Fruit fly (Drosophila melanogaster): ENCODE data around the gene comt.

Gene comt

dm6 chrX:13281244-13281877, 22.5 kb downstream of the comt start:
- TF ChIP-seq ovo (GFP tag; optimal IDR thresholded peaks at IDR 0.05): peak; percentile 33
- peak; percentile 73 for TF ChIP-seq pad (GFP tag; optimal IDR thresholded peaks at IDR 0.05)
- no peak for TF ChIP-seq Mnt (GFP tag; optimal IDR thresholded peaks at IDR 0.05)
- TF ChIP-seq Crg-1 (GFP tag; optimal IDR thresholded peaks at IDR 0.05): no peak

dm6 chrX:13282717-13283116, 23.9 kb downstream of the comt start:
- TF ChIP-seq kay (GFP tag; ENCODE audit: borderline replicate concordance): no peak

- TF ChIP-seq pad (GFP tag; optimal IDR thresholded peaks at IDR 0.05) (peak; percentile 79), CG1620 (GFP tag; optimal IDR thresholded peaks at IDR 0.05) (no peak)
Measured at dm6 chrX:13283940-13284547, 25.2 kb downstream of the comt start.

dm6 chrX:13284548-13284974, 25.7 kb downstream of the comt start:
- no peak for TF ChIP-seq CG7045 (GFP tag; optimal IDR thresholded peaks at IDR 0.05)
- TF ChIP-seq Hr96 (GFP tag; optimal IDR thresholded peaks at IDR 0.05): no peak
- TF ChIP-seq Clk (GFP tag; optimal IDR thresholded peaks at IDR 0.05): no peak
- no peak for TF ChIP-seq CG1620 (GFP tag; optimal IDR thresholded peaks at IDR 0.05)
- no peak for TF ChIP-seq bab1 (GFP tag; optimal IDR thresholded peaks at IDR 0.05)
- peak; percentile 27 for TF ChIP-seq tj (GFP tag; optimal IDR thresholded peaks at IDR 0.05)
- peak; percentile 4 for TF ChIP-seq CG7101 (tag; optimal IDR thresholded peaks at IDR 0.05)
- no peak for TF ChIP-seq toe (GFP tag; optimal IDR thresholded peaks at IDR 0.05)
- TF ChIP-seq CG14711 (tag; optimal IDR thresholded peaks at IDR 0.05): no peak
- peak; percentile 92 for TF ChIP-seq pad (GFP tag; optimal IDR thresholded peaks at IDR 0.05)
- no peak for TF ChIP-seq CG33017 (tag; optimal IDR thresholded peaks at IDR 0.05)
- no peak for TF ChIP-seq CG11617 (GFP tag; optimal IDR thresholded peaks at IDR 0.05)
- no peak for TF ChIP-seq Mnt (GFP tag; optimal IDR thresholded peaks at IDR 0.05)
- TF ChIP-seq kay (GFP tag; ENCODE audit: borderline replicate concordance): no peak
- TF ChIP-seq cic (GFP tag; optimal IDR thresholded peaks at IDR 0.05): no peak
- no peak for TF ChIP-seq cnc (optimal IDR thresholded peaks at IDR 0.05)
- TF ChIP-seq Crg-1 (GFP tag; optimal IDR thresholded peaks at IDR 0.05): no peak
- TF ChIP-seq CG12768 (GFP tag; optimal IDR thresholded peaks at IDR 0.05): no peak
- no peak for TF ChIP-seq ovo (GFP tag; optimal IDR thresholded peaks at IDR 0.05)
- no peak for TF ChIP-seq CG5204 (GFP tag; optimal IDR thresholded peaks at IDR 0.05)

dm6 chrX:13285001-13285748, 26.4 kb downstream of the comt start, which contains the start of the genes HDAC4 and CG15743:
Gene HDAC4, minus strand, starts transcription at chrX:13285632.
Gene CG15743, plus strand, starts transcription at chrX:13285707.
- TF ChIP-seq Hr96 (GFP tag; optimal IDR thresholded peaks at IDR 0.05): no peak
- TF ChIP-seq CG7101 (tag; optimal IDR thresholded peaks at IDR 0.05): peak; percentile 2
- TF ChIP-seq Mnt (GFP tag; optimal IDR thresholded peaks at IDR 0.05): peak; percentile 70
- peak; percentile 41 for TF ChIP-seq tj (GFP tag; optimal IDR thresholded peaks at IDR 0.05)
- TF ChIP-seq cic (GFP tag; optimal IDR thresholded peaks at IDR 0.05): no peak
- peak; percentile 35 for TF ChIP-seq CG1620 (GFP tag; optimal IDR thresholded peaks at IDR 0.05)
- TF ChIP-seq CG11617 (GFP tag; optimal IDR thresholded peaks at IDR 0.05): peak; percentile 41
- TF ChIP-seq CG33017 (tag; optimal IDR thresholded peaks at IDR 0.05): no peak
- peak; percentile 41 for TF ChIP-seq bab1 (GFP tag; optimal IDR thresholded peaks at IDR 0.05)
- no peak for TF ChIP-seq cnc (optimal IDR thresholded peaks at IDR 0.05)

- TF ChIP-seq toe (GFP tag; optimal IDR thresholded peaks at IDR 0.05) (peak; percentile 41), kay (GFP tag; ENCODE audit: borderline replicate concordance) (no peak), cnc (optimal IDR thresholded peaks at IDR 0.05) (no peak), CG7045 (GFP tag; optimal IDR thresholded peaks at IDR 0.05) (no peak)
Measured at dm6 chrX:13285749-13286336, 27.0 kb downstream of the comt start.

- peak; percentile 12 for TF ChIP-seq ovo (GFP tag; optimal IDR thresholded peaks at IDR 0.05)
- no peak for TF ChIP-seq Clk (GFP tag; optimal IDR thresholded peaks at IDR 0.05)
- TF ChIP-seq CG14711 (tag; optimal IDR thresholded peaks at IDR 0.05): no peak
- TF ChIP-seq cnc (optimal IDR thresholded peaks at IDR 0.05): no peak
- TF ChIP-seq kay (GFP tag; ENCODE audit: borderline replicate concordance): no peak
- TF ChIP-seq CG7045 (GFP tag; optimal IDR thresholded peaks at IDR 0.05): no peak
- peak; percentile 5 for TF ChIP-seq CG11617 (GFP tag; optimal IDR thresholded peaks at IDR 0.05)
- no peak for TF ChIP-seq toe (GFP tag; optimal IDR thresholded peaks at IDR 0.05)
- TF ChIP-seq CG12768 (GFP tag; optimal IDR thresholded peaks at IDR 0.05): no peak
- TF ChIP-seq CG5204 (GFP tag; optimal IDR thresholded peaks at IDR 0.05): no peak
- TF ChIP-seq cic (GFP tag; optimal IDR thresholded peaks at IDR 0.05): no peak
- no peak for TF ChIP-seq Crg-1 (GFP tag; optimal IDR thresholded peaks at IDR 0.05)
- peak; percentile 31 for TF ChIP-seq pad (GFP tag; optimal IDR thresholded peaks at IDR 0.05)
- TF ChIP-seq bab1 (GFP tag; optimal IDR thresholded peaks at IDR 0.05): peak; percentile 26
- no peak for TF ChIP-seq CG33017 (tag; optimal IDR thresholded peaks at IDR 0.05)
- no peak for TF ChIP-seq CG1620 (GFP tag; optimal IDR thresholded peaks at IDR 0.05)
- peak; percentile 34 for TF ChIP-seq tj (GFP tag; optimal IDR thresholded peaks at IDR 0.05)
- peak; percentile 31 for TF ChIP-seq CG7101 (tag; optimal IDR thresholded peaks at IDR 0.05)
- TF ChIP-seq Mnt (GFP tag; optimal IDR thresholded peaks at IDR 0.05): peak; percentile 20
- no peak for TF ChIP-seq Hr96 (GFP tag; optimal IDR thresholded peaks at IDR 0.05)
Measured at dm6 chrX:13287854-13288376, 29.1 kb downstream of the comt start, which contains the start of gene Remo. Gene Remo, plus strand, starts transcription at chrX:13288051.

Measured in whole organism, adult.